Worm (Caenorhabditis elegans): ENCODE data around the gene F52E1.9.

The F52E1.9 gene

DNA sequence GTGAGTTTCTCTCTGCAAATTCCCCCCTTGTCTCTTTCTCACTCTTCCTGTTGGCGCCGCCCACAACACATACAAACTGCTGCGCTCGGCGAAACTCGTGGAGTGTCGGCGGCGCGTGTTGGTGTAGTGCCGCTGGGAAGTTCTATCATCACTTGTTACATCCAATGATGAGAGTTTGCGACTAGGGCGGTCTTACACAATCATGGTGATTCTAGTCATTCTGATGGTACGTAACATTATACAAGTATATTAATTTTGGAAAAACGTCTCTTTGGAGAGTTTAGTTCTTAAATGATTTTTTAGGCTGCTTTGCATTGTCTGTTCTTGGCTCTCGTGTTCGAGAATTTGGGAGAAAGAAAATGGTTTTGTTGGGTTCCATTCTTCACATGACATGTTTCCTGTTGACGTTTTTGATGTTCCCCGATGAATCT lies 53.5 kb downstream of the F52E1.9 start (continued):
- TF ChIP-seq nhr-237 (tag; optimal IDR thresholded peaks at IDR 0.05): no peak
- no peak for TF ChIP-seq mxl-2 (GFP tag; conservative IDR thresholded peaks at IDR 0.05)
- TF ChIP-seq set-16 (GFP tag; IDR thresholded peaks at IDR 0.05): no peak; the same call in none of the 2 replicates
- TF ChIP-seq daf-16 (GFP tag; optimal IDR thresholded peaks at IDR 0.05): peak; percentile 64 to 69
- peak; percentile 87 for TF ChIP-seq daf-16 (tag; optimal IDR thresholded peaks at IDR 0.05)
- TF ChIP-seq zip-11 (GFP tag; IDR thresholded peaks at IDR 0.05): no peak
- no peak for TF ChIP-seq unc-62 (GFP tag; optimal IDR thresholded peaks at IDR 0.05 in 1 of 2)
- TF ChIP-seq unc-62 (tag; optimal IDR thresholded peaks at IDR 0.05): no peak
- peak; percentile 92 for TF ChIP-seq T26A8.4 (GFP tag; IDR thresholded peaks at IDR 0.05)
- TF ChIP-seq ctbp-1 (GFP tag; IDR thresholded peaks at IDR 0.05): no peak
- TF ChIP-seq madf-9 (GFP tag; conservative IDR thresholded peaks at IDR 0.05): no peak
- peak; percentile 88 for TF ChIP-seq hlh-11 (tag; optimal IDR thresholded peaks at IDR 0.05)
- TF ChIP-seq ztf-7 (tag; optimal IDR thresholded peaks at IDR 0.05): peak; percentile 65
- no peak for TF ChIP-seq fkh-10 (GFP tag; optimal IDR thresholded peaks at IDR 0.05)
- TF ChIP-seq aha-1 (tag): peak; percentile 76
- no peak for TF ChIP-seq saeg-2 (GFP tag; IDR thresholded peaks at IDR 0.05)
- TF ChIP-seq T20F7.1 (GFP tag; optimal IDR thresholded peaks at IDR 0.05): peak; percentile 76
